Fruit fly (Drosophila melanogaster): ENCODE results near the gene CG13023.

The CG13023 gene

dm6 chr3L:16971611-16972359 is 44.6 kb upstream of the CG13023 start (continued):
- no peak for TF ChIP-seq Elba2 (GFP tag; optimal IDR thresholded peaks at IDR 0.05)
- TF ChIP-seq Med (GFP tag) = peak; percentile 2
- no peak for TF ChIP-seq Meics (GFP tag; optimal IDR thresholded peaks at IDR 0.05)
- no peak for TF ChIP-seq Taf1 (GFP tag; IDR thresholded peaks at IDR 0.05)
- no peak for TF ChIP-seq CG12744 (GFP tag; optimal IDR thresholded peaks at IDR 0.05)
- no peak for TF ChIP-seq sna (GFP tag; IDR thresholded peaks at IDR 0.05; ENCODE audit: partially characterized antibody)
- no peak for TF ChIP-seq CG4328 (GFP tag; optimal IDR thresholded peaks at IDR 0.05)
- no peak for TF ChIP-seq bcd (GFP tag; optimal IDR thresholded peaks at IDR 0.05)
- TF ChIP-seq bsh (GFP tag; optimal IDR thresholded peaks at IDR 0.05) = no peak
- TF ChIP-seq CG4707 (GFP tag; optimal IDR thresholded peaks at IDR 0.05) = no peak
- peak; percentile 17; the same call in 1 of the 2 replicates for TF ChIP-seq Rfx (GFP tag; IDR thresholded peaks at IDR 0.05)
- TF ChIP-seq Stat92E (GFP tag; optimal IDR thresholded peaks at IDR 0.05) = no peak
- TF ChIP-seq tup (GFP tag; optimal IDR thresholded peaks at IDR 0.05) = no peak
- no peak for TF ChIP-seq CoRest (tag; optimal IDR thresholded peaks at IDR 0.05)
- no peak for TF ChIP-seq CG11723 (GFP tag; optimal IDR thresholded peaks at IDR 0.05)
- TF ChIP-seq fd102C (GFP tag; optimal IDR thresholded peaks at IDR 0.05) = no peak
- peak; percentile 76; the same call in 2 of the 3 replicates for TF ChIP-seq sr (GFP tag; IDR thresholded peaks at IDR 0.05)
- TF ChIP-seq CG5245 (GFP tag; optimal IDR thresholded peaks at IDR 0.05) = no peak
- no peak for TF ChIP-seq psq (GFP tag; optimal IDR thresholded peaks at IDR 0.05)
- TF ChIP-seq CG7839 (tag; optimal IDR thresholded peaks at IDR 0.05) = no peak
- TF ChIP-seq CG2712 (tag; optimal IDR thresholded peaks at IDR 0.05) = peak; percentile 6
- TF ChIP-seq CG32767 (GFP tag; IDR thresholded peaks at IDR 0.05) = no peak
- TF ChIP-seq Hand (GFP tag; optimal IDR thresholded peaks at IDR 0.05) = no peak
- TF ChIP-seq lov (optimal IDR thresholded peaks at IDR 0.05) = no peak
- 0 out of 3 replicates have a peak, but pooled peaks have one; percentile 44 for TF ChIP-seq lov (GFP tag; IDR thresholded peaks at IDR 0.05)
- TF ChIP-seq ttk (GFP tag; IDR thresholded peaks at IDR 0.05) = no peak
- no peak for TF ChIP-seq Optix (GFP tag; IDR thresholded peaks at IDR 0.05)
- TF ChIP-seq CG4820 (GFP tag; optimal IDR thresholded peaks at IDR 0.05) = no peak
- TF ChIP-seq C15 (GFP tag; IDR thresholded peaks at IDR 0.05) = no peak
- TF ChIP-seq inv (GFP tag; IDR thresholded peaks at IDR 0.05; ENCODE audit: partially characterized antibody) = no peak
- TF ChIP-seq mld (GFP tag; IDR thresholded peaks at IDR 0.05; ENCODE audit: partially characterized antibody) = no peak
- TF ChIP-seq lola (GFP tag; optimal IDR thresholded peaks at IDR 0.05) = no peak
- TF ChIP-seq CG15514 (GFP tag; optimal IDR thresholded peaks at IDR 0.05) = no peak
- TF ChIP-seq Doc2 (GFP tag; IDR thresholded peaks at IDR 0.05) = no peak
- TF ChIP-seq cato (GFP tag; optimal IDR thresholded peaks at IDR 0.05; ENCODE audit: borderline replicate concordance) = no peak
- no peak for TF ChIP-seq CG6254 (GFP tag; optimal IDR thresholded peaks at IDR 0.05)
- no peak for TF ChIP-seq slbo (GFP tag; IDR thresholded peaks at IDR 0.05)
- TF ChIP-seq zen (tag; optimal IDR thresholded peaks at IDR 0.05) = no peak
- TF ChIP-seq Eip74EF (GFP tag; optimal IDR thresholded peaks at IDR 0.05) = no peak
- peak; percentile 37; the same call in 1 of the 3 replicates for TF ChIP-seq CG17361 (GFP tag; IDR thresholded peaks at IDR 0.05)
- TF ChIP-seq Myb (GFP tag; optimal IDR thresholded peaks at IDR 0.05) = no peak
- no peak for TF ChIP-seq schlank (tag; optimal IDR thresholded peaks at IDR 0.05)
- peak; percentile 23 for TF ChIP-seq Blimp-1 (GFP tag; optimal IDR thresholded peaks at IDR 0.05)
- TF ChIP-seq CG14860 (GFP tag; IDR thresholded peaks at IDR 0.05; ENCODE audit: partially characterized antibody) = no peak
- no peak for TF ChIP-seq CG11560 (tag; IDR thresholded peaks at IDR 0.05)
- TF ChIP-seq CG31388 (GFP tag; optimal IDR thresholded peaks at IDR 0.05) = no peak
- no peak for TF ChIP-seq CG6791 (GFP tag; IDR thresholded peaks at IDR 0.05; ENCODE audit: partially characterized antibody)
